Fruit fly (Drosophila melanogaster): Measurements from ENCODE around the gene CG16758.
A peak's percentile ranks its signal among the peaks of the same experiment; 100 is the strongest.

The CG16758 gene

dm6 chr3L:2480470-2480869 lies 22.9 kb downstream of the CG16758 start:
- TF ChIP-seq noc (tag; optimal IDR thresholded peaks at IDR 0.05) = no peak

dm6 chr3L:2479250-2479649 lies 24.2 kb downstream of the CG16758 start:
- peak; percentile 42 for TF ChIP-seq noc (tag; optimal IDR thresholded peaks at IDR 0.05)

- no peak for TF ChIP-seq noc (tag; optimal IDR thresholded peaks at IDR 0.05)
These were observed 25.0 kb downstream of the CG16758 start, which contains the start of gene Cyp4d20 for dm6 chr3L:2478349-2478959. Gene Cyp4d20 (minus strand): TSS chr3L:2478448.

dm6 chr3L:2476941-2477340 lies 26.5 kb downstream of the CG16758 start:
- no peak for TF ChIP-seq noc (tag; optimal IDR thresholded peaks at IDR 0.05)

dm6 chr3L:2475564-2476260 lies 27.7 kb downstream of the CG16758 start, which contains the start of gene CG16762:
Gene CG16762 (minus strand): TSS chr3L:2475614.
- TF ChIP-seq noc (tag; optimal IDR thresholded peaks at IDR 0.05) = peak; percentile 83

- TF ChIP-seq noc (tag; optimal IDR thresholded peaks at IDR 0.05) = no peak
These were observed 30.9 kb downstream of the CG16758 start for dm6 chr3L:2472302-2473016.

dm6 chr3L:2470735-2471395 lies 32.5 kb downstream of the CG16758 start:
- no peak for TF ChIP-seq noc (tag; optimal IDR thresholded peaks at IDR 0.05)

- TF ChIP-seq noc (tag; optimal IDR thresholded peaks at IDR 0.05) = no peak
These were observed 33.7 kb downstream of the CG16758 start for dm6 chr3L:2469660-2470059.

- no peak for TF ChIP-seq noc (tag; optimal IDR thresholded peaks at IDR 0.05)
These were observed 34.9 kb downstream of the CG16758 start for dm6 chr3L:2468509-2468908.

- peak; percentile 43 for TF ChIP-seq noc (tag; optimal IDR thresholded peaks at IDR 0.05)
These were observed 36.0 kb downstream of the CG16758 start for dm6 chr3L:2467424-2467838.

- TF ChIP-seq noc (tag; optimal IDR thresholded peaks at IDR 0.05) = no peak
These were observed 36.9 kb downstream of the CG16758 start for dm6 chr3L:2466411-2467015.

- no peak for TF ChIP-seq noc (tag; optimal IDR thresholded peaks at IDR 0.05)
These were observed 41.4 kb downstream of the CG16758 start for dm6 chr3L:2462017-2462416.

dm6 chr3L:2458763-2459162 lies 44.6 kb downstream of the CG16758 start:
- no peak for TF ChIP-seq noc (tag; optimal IDR thresholded peaks at IDR 0.05)

- TF ChIP-seq noc (tag; optimal IDR thresholded peaks at IDR 0.05) = peak; percentile 30
These were observed 45.7 kb downstream of the CG16758 start for dm6 chr3L:2457557-2458240.

- TF ChIP-seq noc (tag; optimal IDR thresholded peaks at IDR 0.05) = no peak
These were observed 46.5 kb downstream of the CG16758 start for dm6 chr3L:2456868-2457267.
